Worm (Caenorhabditis elegans): Measurements from ENCODE around the gene F15B9.11.

Gene F15B9.11

DNA sequence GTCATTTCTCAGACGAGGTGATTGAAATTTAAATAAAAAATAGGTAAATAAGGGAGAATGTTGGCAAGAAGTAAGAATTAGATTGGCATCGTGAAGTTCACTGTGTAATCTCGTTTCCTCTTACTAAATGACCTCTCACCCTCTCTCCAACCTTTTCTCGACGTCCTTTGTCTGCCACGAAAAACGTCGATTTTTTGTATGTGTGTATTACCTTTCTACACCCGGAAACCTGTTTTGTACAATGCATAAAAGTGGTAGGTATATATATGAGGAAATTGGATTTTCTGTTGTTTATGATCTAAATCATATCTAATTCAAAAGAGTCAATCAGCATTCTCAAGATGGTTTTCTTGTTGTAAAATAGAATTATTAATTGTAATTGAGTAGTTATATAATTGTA, at the start of gene F15B9.11, which contains the start of gene dsl-7:
F15B9.11 (minus strand) TSS at position 5 of the 400 bp plus-strand sequence.
dsl-7 (plus strand) TSS at position 260 of the 400 bp plus-strand sequence.
- TF ChIP-seq unc-62 (GFP tag; optimal IDR thresholded peaks at IDR 0.05): no peak

DNA sequence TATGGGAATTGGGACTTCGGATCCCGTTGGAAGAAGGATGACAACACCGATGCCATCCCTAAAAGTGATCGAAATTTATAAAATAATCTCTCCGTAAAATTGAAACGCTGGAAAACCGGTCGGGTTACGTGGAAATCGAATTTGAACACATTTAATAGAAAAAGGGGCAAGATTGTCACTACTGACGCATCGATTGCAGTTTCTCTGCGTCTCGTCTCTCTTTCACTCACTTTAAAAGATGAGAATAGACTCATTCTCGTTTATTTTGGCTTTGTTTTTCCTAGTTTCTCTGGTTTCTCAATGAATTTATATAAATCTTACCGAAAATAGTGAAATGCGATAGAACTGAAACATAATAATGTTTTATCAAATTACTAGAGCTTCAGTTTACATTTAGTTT, 49.0 kb upstream of the F15B9.11 start, which contains the start of gene scyl-1:
scyl-1 (minus strand) TSS at position 56 of the 400 bp plus-strand sequence.
- TF ChIP-seq unc-62 (GFP tag; optimal IDR thresholded peaks at IDR 0.05): no peak

DNA sequence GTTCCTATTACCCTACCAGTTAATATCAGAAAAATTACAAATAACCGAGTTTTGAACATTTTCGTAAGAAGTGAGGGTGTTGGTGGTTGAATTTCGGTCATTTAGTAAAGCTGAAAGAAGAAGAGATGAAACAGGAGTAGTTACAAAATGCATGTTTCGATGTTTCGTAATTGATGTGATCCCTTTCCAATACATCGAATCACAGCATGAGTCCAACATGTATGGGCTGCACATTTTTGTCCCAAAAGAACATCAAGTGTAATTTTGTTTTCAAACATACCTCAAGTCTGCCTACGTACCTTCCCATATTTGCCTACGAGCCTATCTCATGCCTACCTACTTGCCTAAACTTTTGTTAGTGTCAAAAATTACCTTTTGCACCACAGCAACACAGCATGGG, 43.8 kb upstream of the F15B9.11 start, which contains the start of gene W07G4.2:
W07G4.2 (minus strand) TSS at position 101 of the 400 bp plus-strand sequence.
- no peak for TF ChIP-seq unc-62 (GFP tag; optimal IDR thresholded peaks at IDR 0.05)

DNA sequence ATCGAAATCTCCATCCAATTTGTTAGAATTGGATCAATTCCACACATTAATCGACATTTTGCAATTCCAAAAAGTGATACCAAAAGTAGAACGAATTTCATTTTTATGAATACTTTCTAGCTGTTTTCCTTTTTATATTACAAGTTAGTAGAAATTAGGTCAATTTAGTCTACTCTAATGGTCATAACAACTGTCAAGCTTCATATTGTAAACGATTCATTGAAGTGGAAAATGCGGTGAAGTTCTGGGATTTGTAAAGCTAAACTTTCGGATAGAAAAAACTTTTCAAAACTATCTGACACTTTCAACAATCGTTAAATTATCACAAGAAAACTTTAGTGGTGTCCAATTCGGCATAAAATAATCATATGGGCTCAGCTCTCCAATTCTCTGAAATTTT, 41.9 kb upstream of the F15B9.11 start, which contains the start of gene W07G4.7:
W07G4.7 (minus strand) TSS at position 101 of the 400 bp plus-strand sequence.
- TF ChIP-seq unc-62 (GFP tag; optimal IDR thresholded peaks at IDR 0.05): no peak

DNA sequence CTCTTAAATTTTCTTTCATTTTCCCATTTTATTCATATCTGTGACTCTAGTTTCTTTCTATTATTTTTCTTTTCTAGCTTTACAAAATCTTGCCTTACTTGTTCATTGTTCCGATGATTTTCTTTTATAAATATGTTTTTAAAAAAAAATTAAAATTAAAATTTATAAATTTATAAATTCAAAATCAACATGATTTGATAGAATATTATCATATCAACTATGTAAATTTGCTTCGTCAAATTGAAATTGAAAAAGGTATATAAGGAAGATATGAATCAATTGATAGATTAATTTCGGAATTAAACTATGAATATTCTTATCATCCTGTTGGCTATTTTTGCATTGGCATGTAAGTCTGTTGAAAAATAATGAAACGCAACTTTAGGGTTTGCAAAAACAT, 40.5 kb upstream of the F15B9.11 start, which contains the start of gene W07G4.1:
W07G4.1 (plus strand) TSS at position 301 of the 400 bp plus-strand sequence.
- TF ChIP-seq unc-62 (GFP tag; optimal IDR thresholded peaks at IDR 0.05): no peak

DNA sequence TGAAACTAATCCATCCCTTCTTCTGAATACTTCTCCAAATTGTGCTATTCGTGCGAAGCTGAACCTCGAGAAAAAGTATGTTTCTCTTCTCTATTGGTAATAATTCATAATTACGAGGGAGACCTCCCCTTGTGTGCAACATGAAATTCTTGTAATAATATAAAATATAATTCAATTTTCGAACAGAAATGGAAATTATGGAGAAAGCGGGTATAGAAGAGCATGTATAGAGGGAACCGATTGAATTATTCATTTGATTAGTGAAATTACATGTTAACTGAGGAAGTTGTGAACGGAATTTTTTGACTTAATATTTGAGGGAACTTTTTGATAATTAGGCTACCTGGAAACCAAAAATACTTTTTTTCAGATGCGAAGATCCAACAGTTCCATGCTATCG, 36.2 kb upstream of the F15B9.11 start:
- no peak for TF ChIP-seq unc-62 (GFP tag; optimal IDR thresholded peaks at IDR 0.05)

DNA sequence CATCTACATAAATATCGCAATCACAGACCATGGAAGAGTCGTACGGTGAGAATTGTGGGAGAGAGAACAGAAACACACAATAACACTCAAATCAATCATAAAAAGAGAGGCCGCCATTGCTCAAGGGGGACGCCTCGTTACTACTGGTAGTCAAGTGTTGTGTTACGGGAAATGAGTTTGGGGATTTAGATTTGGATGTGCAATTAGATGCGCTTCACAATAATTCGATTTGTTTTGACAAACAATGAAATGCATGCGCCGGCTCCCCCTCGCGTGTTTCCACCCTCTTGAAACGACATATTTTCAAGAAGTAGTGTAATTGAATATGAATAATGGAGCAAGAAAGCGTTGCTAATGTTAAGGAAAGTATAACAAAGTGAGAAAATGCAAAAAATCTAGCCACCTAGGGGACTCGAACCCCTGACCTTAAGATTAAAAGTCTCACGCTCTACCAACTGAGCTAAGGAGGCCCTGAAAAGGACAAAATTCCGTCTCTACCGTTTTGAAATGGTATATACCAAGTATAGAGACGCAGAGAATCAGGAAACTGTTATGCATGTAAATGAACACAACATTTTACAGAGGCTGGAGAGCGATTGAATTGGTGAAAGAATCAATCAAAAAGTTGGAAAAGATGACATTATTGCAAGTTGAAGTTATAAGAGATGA, 34.1 kb upstream of the F15B9.11 start:
- TF ChIP-seq unc-62 (GFP tag; optimal IDR thresholded peaks at IDR 0.05): no peak

DNA sequence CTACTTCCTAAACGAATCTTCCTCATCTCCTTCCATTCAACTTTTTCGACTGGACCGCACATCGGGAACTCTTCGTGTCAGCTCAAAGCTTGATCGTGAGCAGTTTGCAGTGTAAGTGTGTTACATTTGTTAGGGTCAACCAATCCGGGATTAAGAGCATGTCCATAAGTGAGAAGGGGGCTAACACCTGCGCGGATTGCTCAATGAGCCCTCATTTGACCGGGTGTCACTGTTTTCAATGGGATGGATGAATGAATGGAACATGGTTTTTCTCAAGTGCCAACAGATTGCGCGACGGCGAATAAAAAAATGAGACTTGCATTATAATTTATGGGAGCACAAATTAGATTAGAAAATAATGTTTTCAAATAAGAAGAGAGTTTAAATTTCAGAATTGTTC, 32.6 kb upstream of the F15B9.11 start:
- TF ChIP-seq unc-62 (GFP tag; optimal IDR thresholded peaks at IDR 0.05): no peak

DNA sequence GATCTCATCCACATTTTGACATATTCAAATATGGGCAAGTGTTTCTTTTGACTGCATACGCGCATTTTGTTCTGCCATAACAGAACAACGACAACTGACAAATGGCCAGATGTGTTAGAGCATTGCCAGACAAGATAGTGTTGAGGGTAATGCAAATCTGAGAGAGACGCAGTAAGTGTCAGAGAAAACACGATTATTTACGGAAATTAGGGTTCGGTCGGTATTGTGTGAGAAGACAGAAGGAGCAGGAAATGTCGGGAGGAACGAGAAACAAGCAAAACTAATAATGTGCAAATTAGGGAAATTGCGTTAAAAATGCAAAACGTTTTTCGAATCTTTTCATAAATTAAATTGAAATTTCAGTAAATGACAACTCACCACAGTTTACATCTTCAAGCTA, 31.8 kb upstream of the F15B9.11 start:
- TF ChIP-seq unc-62 (GFP tag; optimal IDR thresholded peaks at IDR 0.05): no peak

DNA sequence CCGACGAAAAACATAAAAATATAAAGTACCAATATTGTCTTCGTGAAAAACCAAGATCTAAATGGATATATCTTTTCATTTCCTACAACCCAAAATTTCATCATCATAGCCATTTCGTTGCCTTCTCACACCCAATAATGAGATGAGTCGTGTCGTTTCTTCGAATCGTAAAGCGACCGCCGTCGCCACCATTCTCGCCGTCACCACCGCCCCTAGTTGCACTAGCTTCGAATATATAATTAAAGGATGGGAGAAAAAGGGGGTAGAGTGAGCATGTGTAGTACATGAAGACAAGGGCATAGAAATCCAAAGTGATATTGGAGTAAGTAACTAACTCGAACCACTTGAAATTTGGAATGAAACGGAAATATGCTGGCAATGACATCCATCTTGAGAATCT, 29.6 kb upstream of the F15B9.11 start:
- no peak for TF ChIP-seq unc-62 (GFP tag; optimal IDR thresholded peaks at IDR 0.05)

DNA sequence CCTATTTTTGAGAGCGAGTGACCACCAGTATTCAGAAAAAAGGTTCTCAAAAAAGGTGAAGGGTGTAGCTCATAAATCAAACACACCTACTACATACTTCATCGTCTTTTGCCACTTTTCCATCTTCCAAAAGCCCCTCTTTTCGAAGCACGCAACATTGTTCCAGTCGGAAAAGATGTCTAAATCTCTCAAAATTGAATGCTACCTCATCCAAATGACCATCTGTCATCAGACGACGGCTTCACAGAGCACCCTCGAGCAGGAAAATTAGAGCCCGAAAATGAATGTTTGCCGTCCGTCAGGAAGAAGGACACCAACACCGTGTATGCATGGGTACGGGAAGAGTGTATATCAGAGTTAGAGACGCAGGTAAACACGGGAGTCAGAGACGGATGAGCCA, 28.8 kb upstream of the F15B9.11 start:
- no peak for TF ChIP-seq unc-62 (GFP tag; optimal IDR thresholded peaks at IDR 0.05)

DNA sequence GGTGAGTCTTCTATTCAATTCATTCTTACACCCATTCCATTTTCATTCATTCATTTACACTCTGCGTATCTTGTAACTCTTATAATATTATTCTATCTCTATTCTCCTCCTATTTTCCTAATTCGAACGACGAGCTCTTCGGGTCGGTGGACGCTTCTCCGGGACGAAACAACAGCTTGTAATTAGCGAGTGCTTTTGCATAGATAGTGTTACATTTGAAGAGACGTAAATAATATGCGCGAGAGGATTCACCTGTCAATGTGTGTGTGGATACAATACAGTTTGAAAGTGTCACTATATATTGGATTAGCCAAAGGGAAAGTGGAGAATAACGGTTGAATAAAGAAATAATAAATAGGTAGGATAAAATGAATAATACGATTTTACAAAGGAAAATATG, 27.9 kb upstream of the F15B9.11 start:
- TF ChIP-seq unc-62 (GFP tag; optimal IDR thresholded peaks at IDR 0.05): no peak

DNA sequence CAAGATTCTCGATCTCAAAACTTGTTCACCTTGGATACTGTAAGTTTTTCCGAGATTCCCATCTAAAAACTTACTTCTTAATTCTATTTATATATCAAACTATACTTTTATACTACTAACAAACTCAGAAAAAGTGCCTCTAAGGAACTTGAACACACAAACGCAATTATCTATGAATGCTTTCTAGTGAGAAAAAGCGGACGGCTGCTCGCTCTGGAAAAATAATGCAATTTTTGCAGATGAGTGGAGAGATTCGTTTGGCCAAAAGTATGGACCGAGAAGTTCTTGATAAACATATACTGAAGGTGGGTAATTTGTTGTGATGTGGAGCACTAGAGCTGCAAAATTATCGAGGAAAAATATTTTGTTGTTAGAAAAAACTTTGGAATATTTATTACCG, 27.3 kb upstream of the F15B9.11 start:
- TF ChIP-seq unc-62 (GFP tag; optimal IDR thresholded peaks at IDR 0.05): no peak

DNA sequence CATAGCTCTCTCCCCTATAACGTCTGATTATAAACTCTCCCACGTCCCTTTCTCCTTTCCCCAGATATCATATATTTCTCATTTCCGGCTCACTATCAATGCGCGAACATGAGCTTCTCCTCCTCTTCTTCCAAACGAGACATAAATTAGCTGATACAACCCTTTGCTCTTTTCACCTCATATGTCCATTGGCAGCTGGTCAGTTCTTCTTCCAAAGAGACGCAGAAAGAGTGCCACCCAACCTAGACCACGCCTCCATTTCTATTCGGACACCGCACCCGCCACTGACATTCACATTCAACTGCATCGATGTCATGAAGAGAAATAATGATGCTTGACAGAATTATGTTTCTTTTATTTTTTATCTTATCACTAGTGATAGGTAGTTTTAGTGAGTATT, 26.1 kb upstream of the F15B9.11 start, which contains the start of gene fmi-1:
fmi-1 (plus strand) TSS at position 301 of the 400 bp plus-strand sequence.
- TF ChIP-seq unc-62 (GFP tag; optimal IDR thresholded peaks at IDR 0.05): no peak

DNA sequence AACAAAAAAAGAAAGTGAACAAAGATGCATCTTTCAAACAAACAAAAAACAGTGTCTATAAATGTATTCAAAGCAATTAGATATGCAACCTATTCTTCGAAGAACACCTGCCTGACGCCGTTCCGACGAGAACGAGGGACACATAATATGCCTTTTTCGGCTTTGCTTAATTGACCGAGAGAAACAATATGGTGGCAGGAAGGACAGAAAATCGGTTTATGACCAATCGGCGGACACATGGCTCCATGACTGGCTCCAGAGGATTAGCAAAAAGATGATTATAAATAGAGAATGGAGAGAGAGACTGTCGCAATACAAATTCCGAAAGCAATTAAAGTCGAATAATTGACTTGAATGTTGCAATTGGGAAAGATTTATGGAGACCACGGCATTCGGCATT, 25.5 kb upstream of the F15B9.11 start:
- no peak for TF ChIP-seq unc-62 (GFP tag; optimal IDR thresholded peaks at IDR 0.05)

DNA sequence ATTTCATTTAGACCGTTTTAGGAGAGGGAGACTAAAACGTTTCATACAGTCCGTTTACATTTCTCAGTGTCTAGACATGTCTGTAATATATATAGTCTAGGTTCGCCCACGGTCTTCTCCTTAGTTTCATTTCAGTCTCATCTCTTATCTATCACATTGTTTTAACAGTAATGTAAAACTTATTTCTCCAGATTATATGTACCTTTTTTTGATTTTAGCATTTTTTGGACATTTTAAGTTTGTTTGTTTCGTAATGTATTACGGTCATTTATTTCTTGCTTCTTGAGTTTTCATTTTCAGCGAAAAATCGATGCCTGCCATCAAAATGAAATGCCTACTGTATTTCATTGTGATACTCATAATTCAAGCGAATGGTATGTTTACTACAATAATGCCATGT, 21.1 kb upstream of the F15B9.11 start, which contains the start of gene F15B9.6:
F15B9.6 (plus strand) TSS at position 301 of the 400 bp plus-strand sequence.
- no peak for TF ChIP-seq unc-62 (GFP tag; optimal IDR thresholded peaks at IDR 0.05)

DNA sequence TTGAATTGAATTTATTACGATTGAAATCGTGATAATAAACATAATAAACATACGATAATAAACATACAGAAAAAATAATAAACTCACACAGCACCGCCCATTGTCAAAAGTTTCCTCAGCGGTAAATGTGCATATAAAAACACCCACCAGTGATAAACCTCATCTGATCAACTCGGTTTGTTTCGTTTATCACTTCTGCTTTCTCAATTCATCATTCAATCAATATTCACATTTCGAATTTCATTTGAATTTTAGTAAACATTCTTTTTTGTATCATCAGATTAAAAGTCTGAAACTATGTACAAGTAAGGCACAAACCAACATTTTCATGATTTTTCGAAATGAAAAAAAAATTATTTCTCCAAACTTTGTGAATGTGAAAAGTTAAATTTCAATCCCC, 20.5 kb upstream of the F15B9.11 start, which contains the start of gene try-10:
try-10 (minus strand) TSS at position 101 of the 400 bp plus-strand sequence.
- no peak for TF ChIP-seq unc-62 (GFP tag; optimal IDR thresholded peaks at IDR 0.05)
